Worm (Caenorhabditis elegans): Measurements from ENCODE around the gene W04B5.5.

Gene W04B5.5

DNA sequence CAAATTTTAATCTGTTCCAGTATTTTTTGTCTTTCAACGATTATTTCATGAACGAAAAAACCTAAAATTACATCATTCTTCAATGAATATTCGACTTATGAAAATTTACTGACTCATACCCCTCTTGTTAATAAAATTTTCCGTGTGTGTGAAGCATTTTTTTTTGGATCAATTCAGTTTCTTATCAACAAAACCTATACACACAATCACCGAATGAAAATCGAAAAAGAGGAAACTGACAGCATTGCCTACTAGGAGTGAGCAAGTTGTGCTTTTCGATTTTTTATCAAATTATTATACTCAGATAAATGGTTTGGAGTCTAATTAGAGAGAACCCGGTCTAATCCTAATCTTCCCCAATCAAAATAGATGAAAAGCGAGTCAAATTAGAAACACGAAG, 40.7 kb upstream of the W04B5.5 start, which contains the start of gene E02H9.3:
Gene E02H9.3 (plus strand): TSS at position 301 of the 400 bp plus-strand sequence.
- TF ChIP-seq dmd-6 (GFP tag; IDR thresholded peaks at IDR 0.05), result 0 out of 2 replicates have a peak, but pooled peaks have one; percentile 10
- TF ChIP-seq pqm-1 (tag; optimal IDR thresholded peaks at IDR 0.05), result peak; percentile 10

DNA sequence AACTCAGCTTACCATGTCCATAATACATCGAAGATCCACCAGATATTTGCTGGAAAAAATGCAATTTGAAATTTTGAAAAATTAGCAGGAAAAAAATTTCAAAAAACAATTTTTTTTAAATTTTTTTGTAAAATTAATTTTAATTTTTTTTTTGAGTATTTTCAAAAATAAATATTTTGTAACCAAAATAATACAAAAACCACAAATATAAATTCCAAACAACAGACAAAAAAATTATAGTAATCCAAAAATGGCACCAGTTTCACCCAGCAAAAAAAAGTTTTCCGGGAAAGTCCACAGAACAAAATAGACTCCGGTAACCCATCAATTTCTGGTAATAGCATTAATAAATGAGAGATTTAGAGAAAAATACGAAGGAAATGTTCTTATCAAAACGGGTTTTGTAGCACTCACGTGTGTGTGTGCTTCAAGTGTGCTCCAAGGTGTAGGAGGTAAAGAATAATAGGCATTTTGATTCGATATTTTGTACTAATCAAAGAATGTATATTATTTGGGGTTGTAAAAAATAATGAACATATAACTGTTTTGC, 36.8 kb upstream of the W04B5.5 start, which contains the start of gene nhr-121:
Gene nhr-121 (minus strand): TSS at position 51 of the 550 bp plus-strand sequence.
- TF ChIP-seq fkh-10 (GFP tag; optimal IDR thresholded peaks at IDR 0.05) (no peak), php-3 (GFP tag; IDR thresholded peaks at IDR 0.05) (no peak), lin-13 (GFP tag; optimal IDR thresholded peaks at IDR 0.05) (no peak), gei-8 (GFP tag; optimal IDR thresholded peaks at IDR 0.05) (no peak), zip-2 (tag; optimal IDR thresholded peaks at IDR 0.05) (no peak), skn-1 (tag; optimal IDR thresholded peaks at IDR 0.05) (no peak), nhr-42 (GFP tag; IDR thresholded peaks at IDR 0.05) (no peak), ceh-62 (tag; optimal IDR thresholded peaks at IDR 0.05) (no peak), madf-5 (GFP tag; IDR thresholded peaks at IDR 0.05) (no peak), zip-11 (GFP tag; IDR thresholded peaks at IDR 0.05) (no peak), dmd-6 (GFP tag; IDR thresholded peaks at IDR 0.05) (peak; percentile 70), nhr-41 (GFP tag; IDR thresholded peaks at IDR 0.05) (no peak), ztf-7 (tag; optimal IDR thresholded peaks at IDR 0.05) (no peak), daf-19 (GFP tag; conservative IDR thresholded peaks at IDR 0.05) (no peak), F26F4.8 (GFP tag; conservative IDR thresholded peaks at IDR 0.05) (no peak), zfp-2 (tag; optimal IDR thresholded peaks at IDR 0.05) (no peak), arid-1 (GFP tag; conservative IDR thresholded peaks at IDR 0.05) (no peak), snpc-1.2 (GFP tag; IDR thresholded peaks at IDR 0.05) (no peak), mxl-3 (GFP tag; optimal IDR thresholded peaks at IDR 0.05) (no peak), tra-1 (GFP tag; IDR thresholded peaks at IDR 0.05) (no peak), nhr-28 (tag; optimal IDR thresholded peaks at IDR 0.05) (peak; percentile 96), Y105C5A.15 (GFP tag; IDR thresholded peaks at IDR 0.05) (no peak), aha-1 (tag) (peak; percentile 92), lim-7 (GFP tag; IDR thresholded peaks at IDR 0.05) (no peak), F44E2.7 (GFP tag; IDR thresholded peaks at IDR 0.05) (no peak), pha-4 (GFP tag; IDR thresholded peaks at IDR 0.05) (no peak), pha-4 (tag; optimal IDR thresholded peaks at IDR 0.05) (no peak), hlh-11 (tag; optimal IDR thresholded peaks at IDR 0.05) (peak; percentile 61), daf-16 (GFP tag; optimal IDR thresholded peaks at IDR 0.05) (no peak), daf-16 (tag; optimal IDR thresholded peaks at IDR 0.05) (peak; percentile 60), egl-27 (tag; optimal IDR thresholded peaks at IDR 0.05) (no peak), F49E8.2 (tag; optimal IDR thresholded peaks at IDR 0.05; ENCODE audit: borderline replicate concordance) (no peak), dpl-1 (GFP tag; optimal IDR thresholded peaks at IDR 0.05) (no peak), mep-1 (tag; optimal IDR thresholded peaks at IDR 0.05) (no peak), ces-1 (GFP tag; optimal IDR thresholded peaks at IDR 0.05) (no peak), nhr-10 (tag; optimal IDR thresholded peaks at IDR 0.05) (no peak), ceh-20 (GFP tag; IDR thresholded peaks at IDR 0.05) (no peak), T20F7.1 (GFP tag; optimal IDR thresholded peaks at IDR 0.05) (peak; percentile 20), aly-2 (tag; optimal IDR thresholded peaks at IDR 0.05) (no peak), hmg-1.1 (GFP tag; IDR thresholded peaks at IDR 0.05) (no peak), lin-15B (tag; optimal IDR thresholded peaks at IDR 0.05) (no peak), ctbp-1 (GFP tag; IDR thresholded peaks at IDR 0.05) (no peak), Y5F2A.4 (GFP tag; optimal IDR thresholded peaks at IDR 0.05) (no peak), hlh-30 (tag; optimal IDR thresholded peaks at IDR 0.05; ENCODE audit: insufficient read depth) (no peak), mdl-1 (tag; optimal IDR thresholded peaks at IDR 0.05) (peak in 1 of 2 experiments; percentile 62), jun-1 (tag; optimal IDR thresholded peaks at IDR 0.05) (no peak), nhr-111 (GFP tag; optimal IDR thresholded peaks at IDR 0.05) (no peak), lin-29 (GFP tag; IDR thresholded peaks at IDR 0.05) (no peak), daf-8 (GFP tag; IDR thresholded peaks at IDR 0.05) (no peak), pqm-1 (tag; optimal IDR thresholded peaks at IDR 0.05) (peak; percentile 10)

All from whole organism, L4 larva.